Worm (Caenorhabditis elegans) whole organism, early embryonic: ENCODE data around the gene T21D9.2.

Experiments
- B0310.2 ChIP-seq: sonication (generic microtip); optimal IDR thresholded peaks from 2 replicates; lab custom pipeline; 2016; ENCODE audit warnings: mild to moderate bottlenecking, missing genetic modification characterization, missing compliant biosample characterization
- F13C5.2 ChIP-seq: sonication (generic microtip); optimal IDR thresholded peaks from 2 replicates; lab custom pipeline; 2017; ENCODE audit warnings: mild to moderate bottlenecking, missing genetic modification characterization, inconsistent platforms, missing compliant biosample characterization
- aly-1 ChIP-seq: sonication (generic microtip); optimal IDR thresholded peaks from 2 replicates; lab custom pipeline; 2016; ENCODE audit warnings: missing genetic modification characterization, missing compliant biosample characterization
- ama-1 ChIP-seq: fragments of 150-350 bp; optimal IDR thresholded peaks from 2 replicates; lab custom pipeline; 2014
- ceh-13 ChIP-seq: fragments of 200-800 bp; sonication (Bioruptor generic); optimal IDR thresholded peaks from 2 replicates; lab custom pipeline; 2018; ENCODE audit warnings: mild to moderate bottlenecking, missing genetic modification characterization, missing compliant biosample characterization
- ceh-36 ChIP-seq: sonication (generic microtip); optimal IDR thresholded peaks from 2 replicates; lab custom pipeline; 2016; ENCODE audit warnings: missing genetic modification characterization, inconsistent platforms, missing compliant biosample characterization
- ets-7 ChIP-seq: sonication (generic microtip); optimal IDR thresholded peaks from 2 replicates; lab custom pipeline; 2016; ENCODE audit warnings: missing genotype, missing genetic modification characterization, missing compliant biosample characterization
- flt-1 ChIP-seq: fragments of 200-800 bp; sonication (Bioruptor generic); IDR thresholded peaks from 2 replicates; pipeline ENCODE4 v1.3.6; 2022; ENCODE audit warnings: missing genetic modification characterization, missing compliant biosample characterization
- hmbx-1 ChIP-seq: sonication (generic microtip); optimal IDR thresholded peaks from 2 replicates; lab custom pipeline; 2016; ENCODE audit warnings: mild to moderate bottlenecking, missing genetic modification characterization, missing compliant biosample characterization
- hmg-4 ChIP-seq: fragments of 200-800 bp; sonication (Bioruptor generic); optimal IDR thresholded peaks from 2 replicates; lab custom pipeline; 2018; ENCODE audit warnings: mild to moderate bottlenecking, missing genetic modification characterization, missing compliant biosample characterization
- hnd-1 ChIP-seq: sonication (generic microtip); optimal IDR thresholded peaks from 2 replicates; lab custom pipeline; 2016; ENCODE audit warnings: missing genetic modification characterization, missing compliant biosample characterization
- pes-1 ChIP-seq: fragments of 200-800 bp; sonication (Bioruptor generic); IDR thresholded peaks from 2 replicates; pipeline ENCODE4 v1.3.6; 2022; ENCODE audit warnings: missing genetic modification reagents, missing genetic modification characterization, missing compliant biosample characterization
- scrt-1 ChIP-seq: fragments of 200-800 bp; sonication (Bioruptor generic); IDR thresholded peaks from 2 replicates; pipeline ENCODE4 v1.3.6; 2022; ENCODE audit warnings: missing genetic modification characterization, missing compliant biosample characterization
- sea-1 ChIP-seq: fragments of 200-800 bp; sonication (Bioruptor generic); conservative IDR thresholded peaks from 2 replicates; pipeline ENCODE4 v1.3.6; 2022; ENCODE audit warnings: missing genetic modification characterization, missing compliant biosample characterization
- tbx-11 ChIP-seq: fragments of 200-800 bp; sonication (Bioruptor generic); IDR thresholded peaks from 2 replicates; pipeline ENCODE4 v1.3.6; 2022; ENCODE audit warnings: missing genetic modification characterization, missing compliant biosample characterization
- tbx-37 ChIP-seq: fragments of 200-800 bp; sonication (Bioruptor generic); conservative IDR thresholded peaks from 2 replicates; pipeline ENCODE4 v1.3.6; 2022; ENCODE audit warnings: missing genetic modification reagents, missing genetic modification characterization, missing compliant biosample characterization
- tra-4 ChIP-seq: sonication (generic microtip); optimal IDR thresholded peaks from 2 replicates; lab custom pipeline; 2017; ENCODE audit warnings: missing genetic modification characterization, missing compliant biosample characterization

The T21D9.2 gene

ce11 chrX:2131650-2132049 is 34.9 kb upstream of the T21D9.2 start, which contains the start of gene F53B1.9:
F53B1.9 (minus strand) TSS chrX:2131844.
- no peak for TF ChIP-seq tbx-11 (GFP tag; lab: Robert Waterston, UW)
- TF ChIP-seq sea-1: no peak
- no peak for TF ChIP-seq hmg-4 (GFP tag; lab: Kevin White, UChicago)
- no peak for TF ChIP-seq ets-7 (tag; lab: Kevin White, UChicago)
- no peak for TF ChIP-seq tra-4 (tag; lab: Kevin White, UChicago)
- no peak for TF ChIP-seq tbx-37 (GFP tag; lab: Robert Waterston, UW)
- TF ChIP-seq hmbx-1 (tag; lab: Kevin White, UChicago): no peak
- no peak for TF ChIP-seq hnd-1 (tag; lab: Kevin White, UChicago)
- no peak for TF ChIP-seq F13C5.2 (tag; lab: Kevin White, UChicago)
- TF ChIP-seq ama-1 (lab: Kevin White, UChicago): no peak
- no peak for TF ChIP-seq aly-1 (tag; lab: Kevin White, UChicago)
- TF ChIP-seq scrt-1: no peak
- no peak for TF ChIP-seq ceh-13 (GFP tag; lab: Kevin White, UChicago)
- no peak for TF ChIP-seq pes-1
- TF ChIP-seq flt-1: no peak
- TF ChIP-seq ceh-36: no peak

- TF ChIP-seq flt-1 (no peak), B0310.2 (tag; lab: Kevin White, UChicago) (no peak), ets-7 (tag; lab: Kevin White, UChicago) (no peak), ceh-36 (no peak), ama-1 (lab: Kevin White, UChicago) (no peak), pes-1 (no peak), aly-1 (tag; lab: Kevin White, UChicago) (no peak), sea-1 (no peak), scrt-1 (no peak), tbx-37 (GFP tag; lab: Robert Waterston, UW) (no peak), hmg-4 (GFP tag; lab: Kevin White, UChicago) (no peak), tbx-11 (GFP tag; lab: Robert Waterston, UW) (no peak), tra-4 (tag; lab: Kevin White, UChicago) (no peak), hmbx-1 (tag; lab: Kevin White, UChicago) (no peak), ceh-13 (GFP tag; lab: Kevin White, UChicago) (no peak), hnd-1 (tag; lab: Kevin White, UChicago) (no peak), F13C5.2 (tag; lab: Kevin White, UChicago) (no peak)
Measured at ce11 chrX:2130141-2130540, 33.4 kb upstream of the T21D9.2 start, which contains the start of gene F53B1.8. F53B1.8 (minus strand) TSS chrX:2130241.

ce11 chrX:2120961-2121360 is 24.3 kb upstream of the T21D9.2 start, which contains the start of gene gpa-5:
gpa-5 (minus strand) TSS chrX:2121061.
- no peak for TF ChIP-seq ets-7 (tag; lab: Kevin White, UChicago)
- no peak for TF ChIP-seq aly-1 (tag; lab: Kevin White, UChicago)
- TF ChIP-seq tra-4 (tag; lab: Kevin White, UChicago): no peak
- TF ChIP-seq ceh-36: no peak
- no peak for TF ChIP-seq ama-1 (lab: Kevin White, UChicago)
- no peak for TF ChIP-seq F13C5.2 (tag; lab: Kevin White, UChicago)
- no peak for TF ChIP-seq sea-1
- TF ChIP-seq scrt-1: no peak
- no peak for TF ChIP-seq ceh-13 (GFP tag; lab: Kevin White, UChicago)
- TF ChIP-seq hnd-1 (tag; lab: Kevin White, UChicago): no peak
- TF ChIP-seq B0310.2 (tag; lab: Kevin White, UChicago): no peak
- TF ChIP-seq hmbx-1 (tag; lab: Kevin White, UChicago): no peak
- TF ChIP-seq hmg-4 (GFP tag; lab: Kevin White, UChicago): no peak
- TF ChIP-seq pes-1: no peak
- TF ChIP-seq flt-1: no peak

ce11 chrX:2118162-2118561 is 21.5 kb upstream of the T21D9.2 start, which contains the start of gene swip-10:
swip-10 (minus strand) TSS chrX:2118262.
- no peak for TF ChIP-seq sea-1
- TF ChIP-seq aly-1 (tag; lab: Kevin White, UChicago): no peak

ce11 chrX:2116304-2116867 is 19.7 kb upstream of the T21D9.2 start:
- TF ChIP-seq tbx-37 (GFP tag; lab: Robert Waterston, UW) (no peak), flt-1 (no peak), ets-7 (tag; lab: Kevin White, UChicago) (no peak), hmg-4 (GFP tag; lab: Kevin White, UChicago) (no peak), F13C5.2 (tag; lab: Kevin White, UChicago) (no peak), B0310.2 (tag; lab: Kevin White, UChicago) (no peak), tra-4 (tag; lab: Kevin White, UChicago) (no peak), sea-1 (no peak), ceh-13 (GFP tag; lab: Kevin White, UChicago) (no peak), pes-1 (no peak), hnd-1 (tag; lab: Kevin White, UChicago) (no peak), aly-1 (tag; lab: Kevin White, UChicago) (no peak), ceh-36 (no peak), hmbx-1 (tag; lab: Kevin White, UChicago) (no peak), tbx-11 (GFP tag; lab: Robert Waterston, UW) (no peak), ama-1 (lab: Kevin White, UChicago) (no peak), scrt-1 (no peak)

ce11 chrX:2114171-2114570 is 17.5 kb upstream of the T21D9.2 start:
- TF ChIP-seq F13C5.2 (tag; lab: Kevin White, UChicago): no peak
- no peak for TF ChIP-seq hmg-4 (GFP tag; lab: Kevin White, UChicago)
- no peak for TF ChIP-seq ama-1 (lab: Kevin White, UChicago)
- TF ChIP-seq B0310.2 (tag; lab: Kevin White, UChicago): no peak
- no peak for TF ChIP-seq hmbx-1 (tag; lab: Kevin White, UChicago)
- no peak for TF ChIP-seq aly-1 (tag; lab: Kevin White, UChicago)
- TF ChIP-seq ceh-36: no peak
- TF ChIP-seq tra-4 (tag; lab: Kevin White, UChicago): no peak
- TF ChIP-seq flt-1: no peak
- TF ChIP-seq sea-1: no peak
- TF ChIP-seq tbx-37 (GFP tag; lab: Robert Waterston, UW): no peak

- TF ChIP-seq tbx-11 (GFP tag; lab: Robert Waterston, UW): no peak
- TF ChIP-seq tbx-37 (GFP tag; lab: Robert Waterston, UW): no peak
- TF ChIP-seq B0310.2 (tag; lab: Kevin White, UChicago): no peak
- no peak for TF ChIP-seq aly-1 (tag; lab: Kevin White, UChicago)
- TF ChIP-seq sea-1: no peak
- no peak for TF ChIP-seq tra-4 (tag; lab: Kevin White, UChicago)
- TF ChIP-seq ets-7 (tag; lab: Kevin White, UChicago): no peak
- no peak for TF ChIP-seq F13C5.2 (tag; lab: Kevin White, UChicago)
- no peak for TF ChIP-seq hmg-4 (GFP tag; lab: Kevin White, UChicago)
- no peak for TF ChIP-seq ama-1 (lab: Kevin White, UChicago)
- no peak for TF ChIP-seq flt-1
- no peak for TF ChIP-seq pes-1
- TF ChIP-seq scrt-1: no peak
- no peak for TF ChIP-seq hmbx-1 (tag; lab: Kevin White, UChicago)
- no peak for TF ChIP-seq ceh-36
- TF ChIP-seq hnd-1 (tag; lab: Kevin White, UChicago): no peak
Measured at ce11 chrX:2113004-2113403, 16.3 kb upstream of the T21D9.2 start, which contains the start of gene bus-5. bus-5 (minus strand) TSS chrX:2113104.
